Worm (Caenorhabditis elegans) whole organism, L1 larva: Measurements from ENCODE around the gene chil-14.

Source experiments
- F16B12.6 ChIP-seq: fragments of 150-350 bp; optimal IDR thresholded peaks from 2 replicates; lab custom pipeline; 2014; ENCODE audit warnings: missing biosample characterization, missing genetic modification characterization
- aha-1 ChIP-seq: fragments of 150-350 bp; optimal IDR thresholded peaks from 2 replicates; lab custom pipeline; 2014; ENCODE audit warnings: missing biosample characterization, missing genetic modification characterization
- aly-2 ChIP-seq: fragments of 150-350 bp; optimal IDR thresholded peaks from 2 replicates; lab custom pipeline; 2014; ENCODE audit warnings: missing biosample characterization, missing genetic modification characterization
- ama-1 ChIP-seq: fragments of 150-350 bp; optimal IDR thresholded peaks from 2 replicates; lab custom pipeline; 2014
- blmp-1 ChIP-seq: fragments of 150-350 bp; optimal IDR thresholded peaks from 2 replicates; lab custom pipeline; 2014; ENCODE audit warnings: missing biosample characterization, missing genetic modification characterization
- ceh-90 ChIP-seq: sonication (generic microtip); optimal IDR thresholded peaks from 2 replicates; lab custom pipeline; 2016; ENCODE audit warnings: missing genetic modification characterization, missing compliant biosample characterization
- dpl-1 ChIP-seq, 3 experiments: fragments of 150-350 bp in 2 of 3; sonication (generic microtip) in 1 of 3; optimal IDR thresholded peaks; 2 replicates each; lab custom pipeline; 2014 to 2017; ENCODE audit warnings: missing biosample characterization in 3 of 3, missing genetic modification characterization in 3 of 3, missing genetic modification reagents in 3 of 3
- egl-27 ChIP-seq, 2 experiments: fragments of 150-350 bp in 1 of 2; sonication (generic microtip); optimal IDR thresholded peaks; 3 replicates each; lab custom pipeline; 2017 to 2018; ENCODE audit warnings: missing biosample characterization in 2 of 2, missing genetic modification characterization in 2 of 2, missing genetic modification reagents in 2 of 2
- elt-3 ChIP-seq, 6 experiments: fragments of 150-350 bp in 1 of 6; sonication (generic microtip); optimal IDR thresholded peaks; 2 replicates each; lab custom pipeline; 2017 to 2018; ENCODE audit warnings: missing biosample characterization in 6 of 6, missing genetic modification characterization in 6 of 6, inconsistent platforms in 1 of 6
- ets-5 ChIP-seq: fragments of 200-800 bp; sonication (Bioruptor generic); IDR thresholded peaks from 2 replicates; pipeline ENCODE4 v1.3.6; 2022; ENCODE audit warnings: missing genetic modification characterization, missing compliant biosample characterization
- fkh-10 ChIP-seq: sonication (generic microtip); optimal IDR thresholded peaks from 2 replicates; lab custom pipeline; 2017; ENCODE audit warnings: missing biosample characterization, missing genetic modification reagents, missing genetic modification characterization
- fkh-4 ChIP-seq: sonication (generic microtip); optimal IDR thresholded peaks from 2 replicates; lab custom pipeline; 2016; ENCODE audit warnings: missing compliant biosample characterization, missing genetic modification characterization, borderline replicate concordance
- hlh-17 ChIP-seq: fragments of 200-800 bp; sonication (Bioruptor generic); optimal IDR thresholded peaks from 2 replicates; lab custom pipeline; 2018; ENCODE audit warnings: missing genetic modification characterization, mild to moderate bottlenecking, missing compliant biosample characterization, moderate library complexity, borderline replicate concordance
- lin-14 ChIP-seq: fragments of 200-800 bp; sonication (Bioruptor generic); optimal IDR thresholded peaks from 2 replicates; lab custom pipeline; 2018; ENCODE audit warnings: mild to moderate bottlenecking, missing genetic modification characterization, moderate library complexity, missing compliant biosample characterization
- lin-39 ChIP-seq: fragments of 150-350 bp; optimal IDR thresholded peaks from 2 replicates; lab custom pipeline; 2014; ENCODE audit warnings: missing biosample characterization, missing genetic modification reagents, missing genetic modification characterization
- lsy-2 ChIP-seq, 2 experiments: fragments of 150-350 bp; optimal IDR thresholded peaks; 2 replicates each; lab custom pipeline; 2014; ENCODE audit warnings: missing biosample characterization in 2 of 2, missing genetic modification characterization in 2 of 2
- mab-9 ChIP-seq: fragments of 200-800 bp; sonication (Bioruptor generic); IDR thresholded peaks from 2 replicates; pipeline ENCODE4 v1.3.6; 2022; ENCODE audit warnings: missing genetic modification reagents, missing genetic modification characterization, missing compliant biosample characterization
- nhr-12 ChIP-seq: sonication (generic microtip); optimal IDR thresholded peaks from 2 replicates; lab custom pipeline; 2017; ENCODE audit warnings: missing biosample characterization, missing genetic modification characterization
- nhr-19 ChIP-seq: fragments of 200-800 bp; sonication (Bioruptor generic); conservative IDR thresholded peaks from 2 replicates; pipeline ENCODE4 v1.3.6; 2022; ENCODE audit warnings: missing genetic modification characterization, missing compliant biosample characterization
- nhr-71 ChIP-seq: sonication (generic microtip); optimal IDR thresholded peaks from 2 replicates; lab custom pipeline; 2016; ENCODE audit warnings: mild to moderate bottlenecking, missing genetic modification characterization, moderate library complexity, missing compliant biosample characterization
- nhr-85 ChIP-seq: sonication (generic microtip); peaks from one replicate; lab custom pipeline; 2016; ENCODE audit warnings: missing genetic modification characterization, inconsistent platforms, missing compliant biosample characterization
- pag-3 ChIP-seq: sonication (generic microtip); optimal IDR thresholded peaks from 2 replicates; lab custom pipeline; 2017; ENCODE audit warnings: missing genetic modification characterization, mild to moderate bottlenecking, missing compliant biosample characterization, antibody characterized with exemption, borderline replicate concordance; ENCODE audit not compliant: insufficient read depth
- pqm-1 ChIP-seq: sonication (generic microtip); optimal IDR thresholded peaks from 3 replicates; lab custom pipeline; 2017; ENCODE audit warnings: missing biosample characterization, missing genetic modification characterization
- rnt-1 ChIP-seq: sonication (generic microtip); optimal IDR thresholded peaks from 2 replicates; lab custom pipeline; 2016; ENCODE audit warnings: mild to moderate bottlenecking, missing genetic modification characterization, moderate library complexity, missing compliant biosample characterization
- skn-1 ChIP-seq: fragments of 150-350 bp; optimal IDR thresholded peaks from 2 replicates; lab custom pipeline; 2014; ENCODE audit warnings: missing biosample characterization, missing genetic modification characterization
- sup-37 ChIP-seq: fragments of 200-800 bp; sonication (Bioruptor generic); optimal IDR thresholded peaks from 2 replicates; lab custom pipeline; 2018; ENCODE audit warnings: mild to moderate bottlenecking, missing genetic modification characterization, missing compliant biosample characterization
- swsn-7 ChIP-seq: sonication (generic microtip); optimal IDR thresholded peaks from 2 replicates; lab custom pipeline; 2016; ENCODE audit warnings: missing genetic modification characterization, missing compliant biosample characterization
- tbx-2 ChIP-seq: sonication (generic microtip); optimal IDR thresholded peaks from 2 replicates; lab custom pipeline; 2016; ENCODE audit warnings: missing genetic modification characterization, missing compliant biosample characterization
- tlp-1 ChIP-seq: fragments of 150-350 bp; optimal IDR thresholded peaks from 2 replicates; lab custom pipeline; 2014; ENCODE audit warnings: missing biosample characterization, missing genetic modification characterization
- unc-62 ChIP-seq: fragments of 150-350 bp; optimal IDR thresholded peaks from 2 replicates; lab custom pipeline; 2014; ENCODE audit warnings: missing biosample characterization, missing genetic modification reagents, missing genetic modification characterization
- unc-86 ChIP-seq: sonication (generic microtip); optimal IDR thresholded peaks from 2 replicates; lab custom pipeline; 2016; ENCODE audit warnings: missing genetic modification characterization, missing compliant biosample characterization
- unc-98 ChIP-seq: fragments of 200-800 bp; sonication (Bioruptor generic); IDR thresholded peaks from 2 replicates; pipeline ENCODE4 v1.3.6; 2022; ENCODE audit warnings: missing genetic modification characterization, missing compliant biosample characterization
- zip-4 ChIP-seq: fragments of 200-800 bp; sonication (Bioruptor generic); optimal IDR thresholded peaks from 2 replicates; lab custom pipeline; 2018; ENCODE audit warnings: mild to moderate bottlenecking, missing genetic modification characterization, moderate library complexity, missing compliant biosample characterization
- ztf-4 ChIP-seq: fragments of 150-350 bp; optimal IDR thresholded peaks from 2 replicates; lab custom pipeline; 2014; ENCODE audit warnings: missing biosample characterization, missing genetic modification characterization

The chil-14 gene

DNA sequence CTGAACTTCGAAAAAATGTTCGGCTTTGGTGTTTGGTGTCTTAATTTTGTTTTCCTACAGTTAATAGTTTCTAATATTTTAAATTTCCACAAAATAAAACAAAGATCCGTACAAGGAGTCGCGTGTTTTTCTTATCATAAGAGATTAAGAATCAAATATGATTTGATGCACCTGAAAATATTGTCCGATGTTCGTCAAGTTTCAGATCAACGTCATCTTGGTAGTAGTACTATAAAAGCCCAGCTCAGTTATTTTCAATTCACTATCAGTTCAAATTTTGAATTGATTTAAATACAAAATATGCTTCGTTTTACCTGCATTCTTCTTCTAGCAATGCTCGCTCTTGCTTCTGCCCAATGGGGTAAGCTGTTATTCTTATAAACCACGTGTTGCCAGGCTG is 9.8 kb upstream of the chil-14 start, which contains the start of gene cnc-5:
cnc-5 (plus strand) TSS at position 301 of the 400 bp plus-strand sequence.
- TF ChIP-seq aly-2 (tag; lab: Kevin White, UChicago) (no peak), egl-27 (tag; optimal IDR thresholded peaks at IDR 0.05; lab: Kevin White, UChicago) (no peak), ets-5 (GFP tag; lab: Robert Waterston, UW) (no peak), fkh-4 (tag; lab: Kevin White, UChicago) (no peak), pag-3 (tag; lab: Kevin White, UChicago) (no peak), lsy-2 (tag; optimal IDR thresholded peaks at IDR 0.05; lab: Kevin White, UChicago) (no peak), aha-1 (tag; lab: Kevin White, UChicago) (no peak), fkh-10 (GFP tag; lab: Kevin White, UChicago) (no peak), F16B12.6 (no peak), rnt-1 (tag; lab: Kevin White, UChicago) (no peak)

DNA sequence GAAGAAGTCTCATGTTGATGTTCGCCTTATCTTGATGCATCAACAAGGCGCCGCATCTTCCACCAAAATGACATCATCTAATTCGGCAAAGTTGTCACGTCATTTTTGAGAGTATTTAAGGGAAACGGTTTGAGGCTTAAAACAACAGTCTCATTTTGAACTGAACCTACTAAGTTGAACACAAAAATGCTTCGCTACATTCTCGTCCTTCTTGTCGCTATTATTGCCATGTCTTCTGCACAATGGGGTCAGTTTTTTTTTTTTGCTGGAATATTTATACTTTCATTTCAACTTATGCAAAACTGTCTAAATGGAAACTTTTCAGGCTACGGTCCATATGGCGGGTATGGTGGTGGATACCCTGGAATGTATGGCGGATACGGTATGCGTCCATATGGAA is 7.8 kb upstream of the chil-14 start, which contains the start of gene cnc-4:
cnc-4 (plus strand) TSS at position 117 of the 400 bp plus-strand sequence.
- peak; percentile 31 for TF ChIP-seq lin-14 (GFP tag; lab: Kevin White, UChicago)
- TF ChIP-seq swsn-7 (tag; lab: Kevin White, UChicago), result no peak
- peak; percentile 74 for TF ChIP-seq nhr-85 (tag; lab: Kevin White, UChicago)
- TF ChIP-seq skn-1 (tag; lab: Kevin White, UChicago), result no peak
- TF ChIP-seq, all 84 proteins: peak for 2

DNA sequence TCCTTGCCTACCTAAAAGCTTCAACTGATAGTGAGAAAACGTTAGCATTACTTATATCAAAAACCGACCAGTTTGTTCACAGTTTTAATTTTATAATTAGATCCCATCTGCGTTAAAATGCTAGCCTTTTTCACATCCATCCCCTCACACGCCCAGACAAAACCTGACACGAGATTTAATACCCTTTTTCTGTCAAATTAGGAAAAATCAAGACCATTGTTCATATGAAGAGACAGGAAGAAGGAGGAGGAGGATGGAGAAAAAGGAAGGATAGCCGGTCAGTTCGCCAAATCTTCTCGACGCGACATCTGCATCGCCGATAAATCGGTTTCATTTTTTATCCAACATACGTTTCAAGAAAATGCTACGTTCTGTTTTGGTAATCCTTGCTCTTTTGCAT is 7.1 kb upstream of the chil-14 start, which contains the start of gene cnc-3:
cnc-3 (plus strand) TSS at position 281 of the 400 bp plus-strand sequence.
- no peak for TF ChIP-seq unc-62
- no peak for TF ChIP-seq zip-4 (GFP tag; lab: Kevin White, UChicago)
- peak; percentile 65 for TF ChIP-seq blmp-1
- TF ChIP-seq nhr-19, result no peak
- TF ChIP-seq pqm-1 (tag; lab: Kevin White, UChicago), result no peak
- TF ChIP-seq aha-1 (tag; lab: Kevin White, UChicago), result no peak
- peak; percentile 13 for TF ChIP-seq nhr-71
- TF ChIP-seq tlp-1 (tag; lab: Kevin White, UChicago), result no peak
- TF ChIP-seq ztf-4, result peak; percentile 46
- no peak for TF ChIP-seq rnt-1 (tag; lab: Kevin White, UChicago)
- no peak for TF ChIP-seq unc-86 (tag; lab: Kevin White, UChicago)
- no peak for TF ChIP-seq unc-98 (GFP tag; lab: Robert Waterston, UW)
- TF ChIP-seq lin-39 (tag; lab: Kevin White, UChicago), result no peak
- peak in 1 of 6 experiments; percentile 16 for TF ChIP-seq elt-3 (tag; optimal IDR thresholded peaks at IDR 0.05; lab: Kevin White, UChicago)
- TF ChIP-seq sup-37 (GFP tag; lab: Kevin White, UChicago), result no peak
- TF ChIP-seq ama-1 (lab: Kevin White, UChicago), result no peak
- no peak for TF ChIP-seq nhr-12 (tag; lab: Kevin White, UChicago)
- TF ChIP-seq tbx-2 (tag; lab: Kevin White, UChicago), result no peak
- TF ChIP-seq nhr-85 (tag; lab: Kevin White, UChicago), result peak; percentile 50

DNA sequence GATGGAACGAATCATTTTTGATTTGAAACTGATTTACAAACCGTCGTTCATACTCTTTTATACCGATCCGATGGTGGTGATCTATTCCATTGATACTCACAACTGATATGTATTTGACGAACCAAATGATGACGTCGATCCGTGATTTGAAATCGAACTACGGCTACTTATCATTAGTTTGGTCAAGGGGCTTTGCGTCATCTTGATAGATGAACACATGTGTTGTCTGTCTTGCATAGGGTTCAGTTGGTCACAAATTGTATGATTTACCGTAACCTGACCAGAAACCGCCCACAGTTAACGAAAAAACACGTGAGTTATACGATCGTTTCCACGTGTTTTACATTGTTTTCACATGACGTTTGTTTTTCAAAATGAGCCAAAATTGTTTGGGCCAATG is 4.7 kb upstream of the chil-14 start, which contains the start of gene cnc-2:
cnc-2 (minus strand) TSS at position 24 of the 400 bp plus-strand sequence.
- TF ChIP-seq F16B12.6, result no peak
- no peak for TF ChIP-seq unc-86 (tag; lab: Kevin White, UChicago)
- TF ChIP-seq blmp-1, result peak; percentile 9
- no peak for TF ChIP-seq dpl-1 (GFP tag; optimal IDR thresholded peaks at IDR 0.05; lab: Kevin White, UChicago)
- TF ChIP-seq sup-37 (GFP tag; lab: Kevin White, UChicago), result no peak
- TF ChIP-seq nhr-85 (tag; lab: Kevin White, UChicago), result peak; percentile 70
- no peak for TF ChIP-seq mab-9 (GFP tag; lab: Robert Waterston, UW)

DNA sequence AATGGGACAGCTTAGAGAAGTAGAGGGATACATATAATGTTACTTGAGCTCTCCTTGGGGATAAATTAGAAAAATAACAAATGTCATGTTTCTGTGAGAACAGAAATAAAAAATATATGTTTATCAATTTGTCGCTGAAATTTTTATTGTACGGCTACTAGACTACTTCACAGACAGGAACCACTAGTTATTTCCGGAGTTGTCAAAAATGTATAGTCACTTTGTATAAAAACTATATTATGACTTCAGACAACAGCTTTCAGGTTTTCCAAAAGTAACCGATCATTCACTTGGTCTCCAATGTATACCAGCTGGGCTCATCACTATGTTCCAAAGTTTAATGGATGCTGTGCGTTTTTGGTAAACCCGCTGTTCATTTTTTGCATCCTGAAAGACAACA is 3.5 kb upstream of the chil-14 start, which contains the start of gene srj-23:
srj-23 (plus strand) TSS at position 301 of the 400 bp plus-strand sequence.
- TF ChIP-seq mab-9 (GFP tag; lab: Robert Waterston, UW) (0 out of 2 replicates have a peak, but pooled peaks have one; percentile 16), hlh-17 (GFP tag; lab: Kevin White, UChicago) (no peak), ceh-90 (tag; lab: Kevin White, UChicago) (no peak)
- TF ChIP-seq, all 84 proteins: peak for 1
